Worm (Caenorhabditis elegans) whole organism, midembryonic: ENCODE data around the gene pigq-1.

Experiments used
- T22C8.4 ChIP-seq: fragments of 200-800 bp; sonication (Bioruptor generic); IDR thresholded peaks from 2 replicates; pipeline ENCODE4 v1.3.6; 2022; ENCODE audit warnings: missing genetic modification characterization, missing compliant biosample characterization
- cog-1 ChIP-seq: sonication (generic microtip); optimal IDR thresholded peaks from 2 replicates; lab custom pipeline; 2016; ENCODE audit warnings: missing genetic modification characterization, missing compliant biosample characterization
- flt-1 ChIP-seq: fragments of 200-800 bp; sonication (Bioruptor generic); IDR thresholded peaks from 2 replicates; pipeline ENCODE4 v1.3.6; 2022; ENCODE audit warnings: missing genetic modification characterization, missing compliant biosample characterization
- klf-2 ChIP-seq: fragments of 200-800 bp; sonication (Bioruptor generic); conservative IDR thresholded peaks from 2 replicates; pipeline ENCODE4 v1.3.6; 2022; ENCODE audit warnings: missing genetic modification reagents, missing genetic modification characterization, missing compliant biosample characterization
- ztf-29 ChIP-seq: fragments of 200-800 bp; sonication (Bioruptor generic); IDR thresholded peaks from 2 replicates; pipeline ENCODE4 v1.3.6; 2022; ENCODE audit warnings: missing genetic modification reagents, missing genetic modification characterization, missing compliant biosample characterization

DNA sequence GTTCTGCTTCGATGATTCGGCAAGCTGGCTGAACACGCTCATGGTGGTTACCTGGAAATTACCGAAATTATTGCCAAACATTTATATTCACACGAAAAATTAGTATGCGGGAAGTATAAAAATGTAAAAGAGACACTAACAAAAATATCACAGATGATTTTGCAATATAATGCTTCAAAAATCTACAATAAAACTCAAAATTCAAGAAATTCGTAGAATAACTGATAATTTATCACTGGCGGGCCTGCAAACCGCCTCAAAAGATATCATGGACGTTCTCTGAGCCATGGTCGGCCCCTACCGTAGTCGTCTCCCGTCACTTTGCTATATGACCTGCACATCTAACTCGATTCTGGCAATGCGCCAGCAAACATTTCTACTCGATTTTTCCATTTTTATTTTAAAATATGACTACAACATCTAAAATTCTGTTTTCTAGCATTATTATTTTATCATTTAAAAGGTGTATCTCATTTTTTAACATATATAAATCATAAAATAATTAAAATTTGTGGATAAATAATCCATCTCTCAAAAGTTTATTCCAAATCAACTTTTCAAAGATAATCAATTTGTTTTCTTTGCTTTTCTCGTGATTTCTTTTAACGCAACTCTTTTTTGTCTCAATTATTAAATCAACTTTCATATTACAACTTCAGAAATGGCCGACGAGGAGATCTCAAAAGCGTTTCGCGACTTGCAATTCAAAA is 2.6 kb upstream of the pigq-1 start, which contains the start of the genes F01G4.6 and pfd-1:
- TF ChIP-seq T22C8.4 (GFP tag; lab: Robert Waterston, UW) (no peak), flt-1 (0 out of 2 replicates have a peak, but pooled peaks have one; percentile 39), ztf-29 (GFP tag; lab: Robert Waterston, UW) (no peak), klf-2 (GFP tag; lab: Robert Waterston, UW) (no peak), cog-1 (tag; lab: Kevin White, UChicago) (no peak)
